Worm (Caenorhabditis elegans): Measurements from ENCODE around the gene R08C7.4.

R08C7.4 gene

ce11 chrIV:4411311-4411947 lies 23.4 kb upstream of the R08C7.4 start:
- TF ChIP-seq med-1 (GFP tag; optimal IDR thresholded peaks at IDR 0.05; ENCODE audit: insufficient read depth) = no peak
- no peak for TF ChIP-seq ref-1 (GFP tag; conservative IDR thresholded peaks at IDR 0.05)
- no peak for TF ChIP-seq ztf-23 (GFP tag; IDR thresholded peaks at IDR 0.05)
- TF ChIP-seq klf-2 (GFP tag; conservative IDR thresholded peaks at IDR 0.05) = no peak
- no peak for TF ChIP-seq tab-1 (GFP tag; IDR thresholded peaks at IDR 0.05)

DNA sequence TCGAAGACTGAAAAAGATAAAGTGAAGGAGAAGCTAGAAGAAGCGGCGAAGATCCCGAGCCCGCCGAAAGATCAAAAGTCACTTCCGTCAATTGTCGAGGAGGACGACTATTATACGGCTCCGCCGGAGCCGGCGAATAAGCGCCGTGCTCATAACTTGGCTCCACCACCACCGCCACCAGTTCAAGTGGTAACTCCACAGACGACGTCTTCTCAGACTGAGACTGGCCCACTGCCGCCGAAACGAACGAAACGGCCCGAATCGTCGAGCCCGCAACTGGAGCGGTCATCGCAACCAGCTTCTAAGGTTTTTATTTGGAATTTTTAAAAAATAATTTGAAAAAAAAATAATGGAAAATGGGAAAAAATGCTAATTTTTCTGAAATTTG lies 22.9 kb upstream of the R08C7.4 start:
- TF ChIP-seq klf-2 (GFP tag; conservative IDR thresholded peaks at IDR 0.05) = no peak

- TF ChIP-seq ref-1 (GFP tag; conservative IDR thresholded peaks at IDR 0.05) = no peak
- TF ChIP-seq klf-2 (GFP tag; conservative IDR thresholded peaks at IDR 0.05) = no peak
- no peak for TF ChIP-seq ztf-29 (GFP tag; IDR thresholded peaks at IDR 0.05)
- no peak for TF ChIP-seq med-1 (GFP tag; optimal IDR thresholded peaks at IDR 0.05; ENCODE audit: insufficient read depth)
Measured at ce11 chrIV:4413114-4413513, 21.7 kb upstream of the R08C7.4 start.

- TF ChIP-seq ztf-23 (GFP tag; IDR thresholded peaks at IDR 0.05) (no peak), tab-1 (GFP tag; IDR thresholded peaks at IDR 0.05) (no peak), klf-2 (GFP tag; conservative IDR thresholded peaks at IDR 0.05) (no peak), cog-1 (tag; optimal IDR thresholded peaks at IDR 0.05) (no peak)
Measured at ce11 chrIV:4422029-4422428, 12.8 kb upstream of the R08C7.4 start, which contains the start of gene clec-175. TSS of gene clec-175 (plus strand) at chrIV:4422329.

- TF ChIP-seq flt-1 (GFP tag; IDR thresholded peaks at IDR 0.05) = no peak
- no peak for TF ChIP-seq ztf-23 (GFP tag; IDR thresholded peaks at IDR 0.05)
- TF ChIP-seq klf-2 (GFP tag; conservative IDR thresholded peaks at IDR 0.05) = no peak
- TF ChIP-seq ztf-29 (GFP tag; IDR thresholded peaks at IDR 0.05) = no peak
- TF ChIP-seq med-1 (GFP tag; optimal IDR thresholded peaks at IDR 0.05; ENCODE audit: insufficient read depth) = no peak
- TF ChIP-seq cog-1 (tag; optimal IDR thresholded peaks at IDR 0.05) = no peak
- TF ChIP-seq ref-1 (GFP tag; conservative IDR thresholded peaks at IDR 0.05) = no peak
- TF ChIP-seq tab-1 (GFP tag; IDR thresholded peaks at IDR 0.05) = no peak
- TF ChIP-seq T22C8.4 (GFP tag; IDR thresholded peaks at IDR 0.05) = no peak
Measured at ce11 chrIV:4423026-4423425, 11.8 kb upstream of the R08C7.4 start.

DNA sequence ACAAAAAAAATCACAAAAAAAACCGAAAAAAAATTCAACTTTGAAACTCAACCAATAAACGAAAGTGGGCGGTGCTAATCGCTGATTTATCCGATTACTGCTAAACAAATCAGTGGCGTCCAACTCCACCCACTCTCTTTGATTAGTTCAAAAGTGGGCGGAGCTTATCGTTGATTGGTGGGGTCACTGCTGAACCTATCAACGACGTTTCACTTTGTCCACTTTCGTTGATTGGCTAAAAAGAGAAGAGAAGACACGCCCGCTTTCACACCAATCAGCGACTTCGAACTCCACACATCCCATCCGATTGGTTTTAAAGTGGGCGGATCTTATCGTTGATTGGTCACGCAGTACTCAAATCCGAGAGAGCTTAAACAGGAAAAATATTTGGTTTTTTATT lies 10.9 kb upstream of the R08C7.4 start:
- TF ChIP-seq med-1 (GFP tag; optimal IDR thresholded peaks at IDR 0.05; ENCODE audit: insufficient read depth) = no peak
- TF ChIP-seq ztf-29 (GFP tag; IDR thresholded peaks at IDR 0.05) = no peak
- no peak for TF ChIP-seq T22C8.4 (GFP tag; IDR thresholded peaks at IDR 0.05)
- TF ChIP-seq tab-1 (GFP tag; IDR thresholded peaks at IDR 0.05) = no peak
- no peak for TF ChIP-seq cog-1 (tag; optimal IDR thresholded peaks at IDR 0.05)
- TF ChIP-seq flt-1 (GFP tag; IDR thresholded peaks at IDR 0.05) = no peak
- TF ChIP-seq ref-1 (GFP tag; conservative IDR thresholded peaks at IDR 0.05) = no peak
- no peak for TF ChIP-seq ztf-23 (GFP tag; IDR thresholded peaks at IDR 0.05)
- TF ChIP-seq klf-2 (GFP tag; conservative IDR thresholded peaks at IDR 0.05) = no peak

- TF ChIP-seq tab-1 (GFP tag; IDR thresholded peaks at IDR 0.05) = no peak
- no peak for TF ChIP-seq ztf-23 (GFP tag; IDR thresholded peaks at IDR 0.05)
- TF ChIP-seq klf-2 (GFP tag; conservative IDR thresholded peaks at IDR 0.05) = no peak
- TF ChIP-seq cog-1 (tag; optimal IDR thresholded peaks at IDR 0.05) = no peak
- no peak for TF ChIP-seq med-1 (GFP tag; optimal IDR thresholded peaks at IDR 0.05; ENCODE audit: insufficient read depth)
- no peak for TF ChIP-seq ref-1 (GFP tag; conservative IDR thresholded peaks at IDR 0.05)
- TF ChIP-seq T22C8.4 (GFP tag; IDR thresholded peaks at IDR 0.05) = no peak
- TF ChIP-seq flt-1 (GFP tag; IDR thresholded peaks at IDR 0.05) = no peak
- TF ChIP-seq ztf-29 (GFP tag; IDR thresholded peaks at IDR 0.05) = no peak
Measured at ce11 chrIV:4429901-4430300, 4.9 kb upstream of the R08C7.4 start, which contains the start of the genes str-185 and R08C7.5. TSS of gene str-185 (minus strand) at chrIV:4430001. TSS of gene R08C7.5 (plus strand) at chrIV:4430229.

DNA sequence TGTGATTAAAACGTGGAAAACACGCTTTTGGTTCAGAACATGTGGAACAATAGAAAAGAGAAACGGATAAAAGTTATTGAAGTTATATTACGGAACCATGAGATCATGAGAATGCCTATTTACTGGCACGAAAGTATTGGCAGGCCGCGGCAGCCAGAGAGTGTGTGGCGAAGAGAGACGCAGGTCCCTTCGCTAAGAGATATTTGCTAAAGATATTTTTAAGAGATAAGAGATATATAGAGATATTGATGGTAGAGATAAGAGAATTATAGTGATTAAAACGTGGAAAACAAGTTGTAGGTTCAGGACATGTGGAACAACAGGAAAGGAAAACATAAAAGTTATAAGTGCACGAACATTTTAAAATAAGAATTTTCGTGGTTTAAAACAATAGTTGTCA lies 3.0 kb downstream of the R08C7.4 start:
- TF ChIP-seq cog-1 (tag; optimal IDR thresholded peaks at IDR 0.05) (no peak), klf-2 (GFP tag; conservative IDR thresholded peaks at IDR 0.05) (no peak), ref-1 (GFP tag; conservative IDR thresholded peaks at IDR 0.05) (no peak), flt-1 (GFP tag; IDR thresholded peaks at IDR 0.05) (no peak), T22C8.4 (GFP tag; IDR thresholded peaks at IDR 0.05) (no peak), tab-1 (GFP tag; IDR thresholded peaks at IDR 0.05) (no peak)

DNA sequence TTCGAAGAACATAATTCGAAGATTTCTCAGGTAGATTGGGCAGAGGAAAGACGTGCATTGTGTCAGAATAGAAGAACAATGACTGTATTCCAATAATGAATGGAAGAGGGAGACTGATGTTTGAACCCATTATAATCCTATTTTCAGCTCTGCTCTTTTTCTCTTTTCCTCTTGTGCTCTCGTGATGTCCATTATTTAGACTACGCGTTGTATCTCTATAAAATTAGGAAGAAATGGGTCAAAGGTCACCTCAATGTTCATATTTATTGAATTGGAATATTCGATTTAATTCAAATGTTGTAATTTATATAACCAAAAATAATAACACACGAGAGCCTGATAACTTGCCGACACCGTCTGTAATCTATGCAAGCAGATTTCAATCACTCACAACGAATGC lies 4.4 kb downstream of the R08C7.4 start, which contains the start of gene fbxb-74:
Gene fbxb-74, minus strand, starts transcription at position 101 of the 400 bp plus-strand sequence.
- no peak for TF ChIP-seq klf-2 (GFP tag; conservative IDR thresholded peaks at IDR 0.05)

ce11 chrIV:4441077-4441476 lies 6.2 kb downstream of the R08C7.4 start, which contains the start of gene fbxb-75:
TSS of gene fbxb-75 (minus strand) at chrIV:4441177.
- TF ChIP-seq tab-1 (GFP tag; IDR thresholded peaks at IDR 0.05) (no peak), ztf-23 (GFP tag; IDR thresholded peaks at IDR 0.05) (no peak), ref-1 (GFP tag; conservative IDR thresholded peaks at IDR 0.05) (no peak), cog-1 (tag; optimal IDR thresholded peaks at IDR 0.05) (no peak), klf-2 (GFP tag; conservative IDR thresholded peaks at IDR 0.05) (no peak), T22C8.4 (GFP tag; IDR thresholded peaks at IDR 0.05) (no peak), flt-1 (GFP tag; IDR thresholded peaks at IDR 0.05) (no peak), ztf-29 (GFP tag; IDR thresholded peaks at IDR 0.05) (no peak), med-1 (GFP tag; optimal IDR thresholded peaks at IDR 0.05; ENCODE audit: insufficient read depth) (no peak)
